Worm (Caenorhabditis elegans) whole organism, young adult: ENCODE measurements around the gene D1054.10.
A peak's percentile ranks its signal among the peaks of the same experiment; 100 is the strongest.

Source experiments
- B0035.1 ChIP-seq: sonication (generic microtip); optimal IDR thresholded peaks from 2 replicates; lab custom pipeline; 2016; ENCODE audit warnings: missing genetic modification characterization, mild to moderate bottlenecking, missing compliant biosample characterization, missing genotype, missing genetic modification reagents
- F39B2.1 ChIP-seq: fragments of 200-800 bp; sonication (Bioruptor generic); IDR thresholded peaks from 2 replicates; pipeline ENCODE4 v1.3.6; 2022; ENCODE audit warnings: missing genetic modification reagents, missing genetic modification characterization, missing compliant biosample characterization
- F49E8.2 ChIP-seq: sonication (generic microtip); optimal IDR thresholded peaks from 3 replicates; lab custom pipeline; 2017; ENCODE audit warnings: missing genetic modification characterization, mild to moderate bottlenecking, missing compliant biosample characterization, antibody characterized with exemption, moderate library complexity; ENCODE audit not compliant: insufficient read depth
- F52B5.7 ChIP-seq: sonication (generic microtip); optimal IDR thresholded peaks from 2 replicates; lab custom pipeline; 2016; ENCODE audit warnings: mild to moderate bottlenecking, missing genetic modification characterization, missing compliant biosample characterization
- K11D2.4 ChIP-seq: fragments of 200-800 bp; sonication (Bioruptor generic); IDR thresholded peaks from 2 replicates; pipeline ENCODE4 v1.3.6; 2022; ENCODE audit warnings: missing genetic modification reagents, missing genetic modification characterization, missing compliant biosample characterization
- T26A5.8 ChIP-seq: sonication (generic microtip); optimal IDR thresholded peaks from 2 replicates; lab custom pipeline; 2016; ENCODE audit warnings: missing genetic modification characterization, missing compliant biosample characterization
- Y53G8AR.9 ChIP-seq: fragments of 200-800 bp; sonication (Bioruptor generic); conservative IDR thresholded peaks from 2 replicates; pipeline ENCODE4 v1.3.6; 2022; ENCODE audit warnings: missing genetic modification reagents, missing genetic modification characterization, missing compliant biosample characterization
- Y67H2A.10 ChIP-seq: fragments of 200-800 bp; sonication (Bioruptor generic); conservative IDR thresholded peaks from 2 replicates; pipeline ENCODE4 v1.3.6; 2022; ENCODE audit warnings: missing genetic modification reagents, missing genetic modification characterization, missing compliant biosample characterization
- Y79H2A.3 ChIP-seq: fragments of 200-800 bp; sonication (Bioruptor generic); conservative IDR thresholded peaks from 2 replicates; pipeline ENCODE4 v1.3.6; 2022; ENCODE audit warnings: missing genetic modification reagents, missing genetic modification characterization, missing compliant biosample characterization
- Y95B8A.8 ChIP-seq: fragments of 200-800 bp; sonication (Bioruptor generic); IDR thresholded peaks from 2 replicates; pipeline ENCODE4 v1.3.6; 2022; ENCODE audit warnings: missing genetic modification reagents, missing genetic modification characterization, missing compliant biosample characterization
- ama-1 ChIP-seq, 3 experiments: fragments of 150-350 bp in 1 of 3; sonication (generic microtip) in 2 of 3; optimal IDR thresholded peaks; 2 replicates each; lab custom pipeline; 2014 to 2018; ENCODE audit warnings: missing biosample characterization in 2 of 3, missing genetic modification characterization in 2 of 3, missing genetic modification reagents in 2 of 3
- aptf-2 ChIP-seq: fragments of 200-800 bp; sonication (Bioruptor generic); conservative IDR thresholded peaks from 2 replicates; pipeline ENCODE4 v1.3.6; 2022; ENCODE audit warnings: missing genetic modification reagents, missing genetic modification characterization, missing compliant biosample characterization
- attf-3 ChIP-seq: fragments of 200-800 bp; sonication (Bioruptor generic); conservative IDR thresholded peaks from 2 replicates; pipeline ENCODE4 v1.3.6; 2022; ENCODE audit warnings: missing genetic modification reagents, missing genetic modification characterization, missing compliant biosample characterization
- attf-5 ChIP-seq: fragments of 200-800 bp; sonication (Bioruptor generic); optimal IDR thresholded peaks from 2 replicates; lab custom pipeline; 2018; ENCODE audit warnings: mild to moderate bottlenecking, missing genetic modification characterization, missing compliant biosample characterization
- bed-2 ChIP-seq: fragments of 200-800 bp; sonication (Bioruptor generic); IDR thresholded peaks from 2 replicates; pipeline ENCODE4 v1.3.6; 2022; ENCODE audit warnings: missing genetic modification reagents, missing genetic modification characterization, missing compliant biosample characterization
- ccch-3 ChIP-seq: fragments of 200-800 bp; sonication (Bioruptor generic); optimal IDR thresholded peaks from 2 replicates; lab custom pipeline; 2018; ENCODE audit warnings: mild to moderate bottlenecking, missing genetic modification characterization, missing compliant biosample characterization
- ceh-100 ChIP-seq: fragments of 200-800 bp; sonication (Bioruptor generic); IDR thresholded peaks from 2 replicates; pipeline ENCODE4 v1.3.6; 2022; ENCODE audit warnings: missing genetic modification reagents, missing genetic modification characterization, missing compliant biosample characterization
- dpl-1 ChIP-seq: fragments of 150-350 bp; optimal IDR thresholded peaks from 2 replicates; lab custom pipeline; 2014; ENCODE audit warnings: missing biosample characterization, missing genetic modification reagents, missing genetic modification characterization
- ekl-4 ChIP-seq: fragments of 200-800 bp; sonication (Bioruptor generic); IDR thresholded peaks from 2 replicates; pipeline ENCODE4 v1.3.6; 2022; ENCODE audit warnings: missing genetic modification reagents, missing genetic modification characterization, missing compliant biosample characterization
- hlh-12 ChIP-seq: sonication (generic microtip); optimal IDR thresholded peaks from 2 replicates; lab custom pipeline; 2016; ENCODE audit warnings: missing genetic modification characterization, missing compliant biosample characterization
- hrde-1 ChIP-seq: sonication (generic microtip); optimal IDR thresholded peaks from 2 replicates; lab custom pipeline; 2016; ENCODE audit warnings: missing genetic modification characterization, mild to moderate bottlenecking, missing compliant biosample characterization, moderate library complexity, missing genotype, missing genetic modification reagents, borderline replicate concordance
- lag-1 ChIP-seq: fragments of 200-800 bp; sonication (Bioruptor generic); IDR thresholded peaks from 2 replicates; pipeline ENCODE4 v1.3.6; 2022; ENCODE audit warnings: missing genetic modification reagents, missing genetic modification characterization, missing compliant biosample characterization
- lin-40 ChIP-seq: sonication (generic microtip); optimal IDR thresholded peaks from 2 replicates; lab custom pipeline; 2016; ENCODE audit warnings: missing genetic modification characterization, mild to moderate bottlenecking, missing compliant biosample characterization, missing genotype, missing genetic modification reagents
- mcd-1 ChIP-seq: fragments of 200-800 bp; sonication (Bioruptor generic); IDR thresholded peaks from 2 replicates; pipeline ENCODE4 v1.3.6; 2022; ENCODE audit warnings: missing genetic modification reagents, missing genetic modification characterization, missing compliant biosample characterization
- mes-4 ChIP-seq: sonication (generic microtip); optimal IDR thresholded peaks from 2 replicates; lab custom pipeline; 2016; ENCODE audit warnings: missing genotype, missing genetic modification characterization, missing compliant biosample characterization
- mxl-1 ChIP-seq: sonication (generic microtip); optimal IDR thresholded peaks from 2 replicates; lab custom pipeline; 2016; ENCODE audit warnings: missing genetic modification characterization, missing compliant biosample characterization
- nfya-2 ChIP-seq: fragments of 200-800 bp; sonication (Bioruptor generic); IDR thresholded peaks from 2 replicates; pipeline ENCODE4 v1.3.6; 2022; ENCODE audit warnings: missing genetic modification reagents, missing genetic modification characterization, missing compliant biosample characterization
- nhr-80 ChIP-seq: sonication (generic microtip); optimal IDR thresholded peaks from 2 replicates; lab custom pipeline; 2016; ENCODE audit warnings: missing genetic modification characterization, missing compliant biosample characterization
- rcor-1 ChIP-seq: fragments of 200-800 bp; sonication (Bioruptor generic); IDR thresholded peaks from 2 replicates; pipeline ENCODE4 v1.3.6; 2022; ENCODE audit warnings: missing genetic modification reagents, missing genetic modification characterization, missing compliant biosample characterization
- snpc-1.1 ChIP-seq: sonication (generic microtip); optimal IDR thresholded peaks from 2 replicates; lab custom pipeline; 2017; ENCODE audit warnings: missing genetic modification characterization, mild to moderate bottlenecking, missing compliant biosample characterization, antibody characterized with exemption, moderate library complexity, missing genotype, missing genetic modification reagents; ENCODE audit not compliant: insufficient read depth
- snpc-3.4 ChIP-seq: sonication (generic microtip); optimal IDR thresholded peaks from 2 replicates; lab custom pipeline; 2017; ENCODE audit warnings: missing genetic modification characterization, mild to moderate bottlenecking, missing compliant biosample characterization, antibody characterized with exemption, moderate library complexity, missing genotype, missing genetic modification reagents
- snpc-4 ChIP-seq, 5 experiments: fragments of 150-350 bp in 1 of 5; sonication (generic microtip) in 4 of 5; optimal IDR thresholded peaks; 2 replicates each; lab custom pipeline; 2014 to 2018; ENCODE audit warnings: missing genetic modification characterization in 5 of 5, missing biosample characterization in 3 of 5, antibody characterized with exemption in 2 of 5, mild to moderate bottlenecking in 2 of 5, missing compliant biosample characterization in 2 of 5, missing genotype in 2 of 5, moderate library complexity in 2 of 5, missing genetic modification reagents in 1 of 5
- unc-130 ChIP-seq: sonication (generic microtip); optimal IDR thresholded peaks from 2 replicates; lab custom pipeline; 2016; ENCODE audit warnings: missing genetic modification reagents, missing genetic modification characterization, missing compliant biosample characterization
- ztf-18 ChIP-seq: sonication (generic microtip); optimal IDR thresholded peaks from 2 replicates; lab custom pipeline; 2016; ENCODE audit warnings: missing genotype, mild to moderate bottlenecking, missing genetic modification characterization, missing compliant biosample characterization
- ztf-6 ChIP-seq: fragments of 200-800 bp; sonication (Bioruptor generic); IDR thresholded peaks from 2 replicates; pipeline ENCODE4 v1.3.6; 2022; ENCODE audit warnings: missing genetic modification reagents, missing genetic modification characterization, missing compliant biosample characterization

The D1054.10 gene

DNA sequence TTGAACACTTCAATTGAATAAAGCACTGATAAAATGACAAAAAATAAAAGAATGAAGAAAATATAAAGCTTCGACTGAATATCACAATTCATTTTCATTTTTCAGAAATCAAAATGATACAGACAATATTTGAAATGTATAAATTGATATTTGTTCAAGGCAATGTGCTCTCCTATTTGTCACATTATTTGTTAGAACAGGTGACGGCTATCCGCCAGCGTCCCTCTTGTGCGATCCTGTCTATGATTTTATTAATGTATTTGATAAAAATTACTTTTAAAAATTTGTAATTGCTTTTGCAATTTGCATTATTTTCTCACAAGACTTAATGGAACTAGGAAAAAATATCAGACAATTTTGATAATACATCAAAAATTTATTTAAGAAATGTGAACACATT is 38.6 kb downstream of the D1054.10 start, which contains the start of gene F28H7.7:
TSS of gene F28H7.7 (minus strand) at position 101 of the 400 bp plus-strand sequence.
- TF ChIP-seq Y95B8A.8 (GFP tag; lab: Robert Waterston, UW): no peak
- TF ChIP-seq mes-4 (tag; lab: Kevin White, UChicago): no peak
- no peak for TF ChIP-seq unc-130
- no peak for TF ChIP-seq bed-2 (GFP tag; lab: Robert Waterston, UW)
- no peak for TF ChIP-seq attf-3 (GFP tag; lab: Robert Waterston, UW)
- TF ChIP-seq hlh-12: no peak
- no peak for TF ChIP-seq T26A5.8 (tag; lab: Kevin White, UChicago)
- no peak for TF ChIP-seq mxl-1 (tag; lab: Kevin White, UChicago)
- no peak for TF ChIP-seq ztf-18 (tag; lab: Kevin White, UChicago)
- no peak for TF ChIP-seq ztf-6 (GFP tag; lab: Robert Waterston, UW)
- no peak for TF ChIP-seq Y67H2A.10 (GFP tag; lab: Robert Waterston, UW)
- no peak for TF ChIP-seq F49E8.2 (tag; lab: Kevin White, UChicago)
- TF ChIP-seq K11D2.4: no peak
- TF ChIP-seq ekl-4 (GFP tag; lab: Robert Waterston, UW): no peak
- no peak for TF ChIP-seq aptf-2

DNA sequence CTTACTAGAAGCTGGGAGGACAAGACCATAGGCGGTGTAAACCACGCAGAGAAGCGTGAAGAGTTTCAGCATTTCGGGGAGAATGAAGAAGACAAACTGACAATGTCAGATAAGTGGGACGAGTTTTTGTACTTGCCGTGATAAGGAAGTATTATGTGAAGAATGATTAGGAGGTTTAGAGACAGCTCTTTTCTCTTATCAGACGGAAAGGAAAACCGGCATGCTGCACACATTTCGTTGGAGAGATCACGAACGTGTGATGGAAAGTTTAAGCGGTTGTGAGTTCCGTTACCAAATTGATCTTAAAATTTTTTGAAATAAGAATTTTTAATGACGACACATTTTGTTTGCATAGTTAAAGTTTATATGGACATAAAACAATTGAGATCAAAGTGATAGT is 42.0 kb downstream of the D1054.10 start, which contains the start of gene F28H7.3:
TSS of gene F28H7.3 (minus strand) at position 159 of the 400 bp plus-strand sequence.
- TF ChIP-seq nfya-2 (GFP tag; lab: Robert Waterston, UW) (no peak), nhr-80 (tag; lab: Kevin White, UChicago) (peak; percentile 90)

DNA sequence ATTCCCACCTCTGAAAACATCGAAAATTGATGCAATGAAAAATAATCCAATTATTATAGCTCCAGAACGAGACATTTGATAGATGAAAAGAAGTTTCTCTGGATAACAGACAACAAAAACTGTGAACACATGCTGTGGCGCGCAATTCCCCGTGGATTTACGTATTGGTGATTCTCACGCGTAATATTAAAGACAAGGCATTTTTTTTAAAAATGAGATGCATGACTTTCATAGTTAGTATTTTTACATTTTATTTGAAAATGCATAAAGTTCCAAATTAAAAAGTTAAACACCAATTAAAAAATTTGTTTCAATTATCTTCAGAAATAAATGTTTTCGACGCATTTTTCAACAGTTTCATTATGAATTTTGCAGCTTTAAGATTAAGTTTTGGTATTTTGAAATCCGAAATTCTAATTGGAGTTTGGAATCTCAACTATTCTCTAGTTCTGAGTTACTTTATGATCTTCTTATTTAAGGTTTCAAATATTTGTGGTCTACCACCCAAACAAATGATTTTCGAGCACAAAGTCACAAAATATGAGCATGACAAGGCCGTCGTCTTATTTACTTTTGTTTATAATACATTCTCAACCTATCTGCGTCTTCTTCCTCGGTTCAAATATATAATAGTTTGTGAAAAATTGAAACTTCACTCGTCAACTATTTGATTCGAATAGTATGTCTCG is 45.3 kb downstream of the D1054.10 start, which contains the start of the genes selt-1.2 and F28H7.2:
TSS of gene selt-1.2 (minus strand) at position 101 of the 689 bp plus-strand sequence.
TSS of gene F28H7.2 (plus strand) at position 639 of the 689 bp plus-strand sequence.
- TF ChIP-seq ceh-100 (GFP tag; lab: Robert Waterston, UW) (no peak), Y53G8AR.9 (no peak), B0035.1 (tag; lab: Kevin White, UChicago) (no peak), snpc-4 (GFP tag; optimal IDR thresholded peaks at IDR 0.05; lab: Kevin White, UChicago) (no peak), snpc-4 (tag; optimal IDR thresholded peaks at IDR 0.05; lab: Kevin White, UChicago) (no peak), snpc-1.1 (tag; lab: Kevin White, UChicago) (no peak), attf-5 (GFP tag; lab: Kevin White, UChicago) (no peak), rcor-1 (no peak), unc-130 (no peak), ama-1 (optimal IDR thresholded peaks at IDR 0.05; lab: Kevin White, UChicago) (no peak), ama-1 (GFP tag; optimal IDR thresholded peaks at IDR 0.05; lab: Kevin White, UChicago) (no peak), mcd-1 (no peak), snpc-3.4 (tag; lab: Kevin White, UChicago) (no peak), Y79H2A.3 (GFP tag; lab: Robert Waterston, UW) (no peak), lag-1 (GFP tag; lab: Robert Waterston, UW) (no peak)

DNA sequence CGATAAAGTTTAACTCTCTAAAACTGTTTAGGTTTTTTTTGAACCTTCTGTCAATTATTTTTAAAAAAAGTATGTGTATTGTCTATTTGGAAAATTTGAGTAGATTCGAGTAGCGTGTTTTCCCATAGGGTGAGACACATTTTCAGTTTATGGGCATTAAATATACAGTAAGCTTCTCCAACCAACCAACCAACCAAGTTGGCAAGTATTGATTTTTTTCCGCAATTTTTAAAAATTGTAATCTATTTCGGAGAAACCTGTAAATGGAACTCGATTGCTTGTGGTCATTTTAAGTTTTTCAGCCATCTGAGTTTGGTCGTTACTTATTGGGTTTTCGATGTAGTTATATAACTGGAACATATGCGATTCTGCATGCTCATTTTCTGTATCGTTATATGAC is 47.6 kb downstream of the D1054.10 start, which contains the start of gene srj-21:
TSS of gene srj-21 (plus strand) at position 301 of the 400 bp plus-strand sequence.
- TF ChIP-seq ekl-4 (GFP tag; lab: Robert Waterston, UW) (no peak), K11D2.4 (no peak), hrde-1 (tag; lab: Kevin White, UChicago) (no peak), F52B5.7 (tag; lab: Kevin White, UChicago) (no peak), nfya-2 (GFP tag; lab: Robert Waterston, UW) (no peak), dpl-1 (no peak), snpc-4 (GFP tag; optimal IDR thresholded peaks at IDR 0.05; lab: Kevin White, UChicago) (no peak), snpc-4 (tag; optimal IDR thresholded peaks at IDR 0.05; lab: Kevin White, UChicago) (no peak), ama-1 (optimal IDR thresholded peaks at IDR 0.05; lab: Kevin White, UChicago) (no peak), ama-1 (GFP tag; optimal IDR thresholded peaks at IDR 0.05; lab: Kevin White, UChicago) (no peak), lin-40 (tag; lab: Kevin White, UChicago) (no peak), F39B2.1 (GFP tag; lab: Robert Waterston, UW) (no peak), ccch-3 (GFP tag; lab: Kevin White, UChicago) (no peak)
- TF ChIP-seq, all 124 proteins: peak for 0
